Worm (Caenorhabditis elegans) whole organism, young adult: ENCODE data around the gene math-38.

Experiments used
- C17E4.6 ChIP-seq: fragments of 200-800 bp; sonication (Bioruptor generic); IDR thresholded peaks from 2 replicates; pipeline ENCODE4 v1.3.6; 2022; ENCODE audit warnings: missing genetic modification reagents, missing genetic modification characterization, missing compliant biosample characterization
- F33H1.4 ChIP-seq: fragments of 200-800 bp; sonication (Bioruptor generic); IDR thresholded peaks from 2 replicates; pipeline ENCODE4 v1.3.6; 2022; ENCODE audit warnings: missing genetic modification reagents, missing genetic modification characterization, missing compliant biosample characterization
- K12H6.12 ChIP-seq: fragments of 200-800 bp; sonication (Bioruptor generic); optimal IDR thresholded peaks from 2 replicates; lab custom pipeline; 2018; ENCODE audit warnings: mild to moderate bottlenecking, missing genetic modification characterization, missing compliant biosample characterization
- Y53F4B.3 ChIP-seq: fragments of 200-800 bp; sonication (Bioruptor generic); IDR thresholded peaks from 2 replicates; pipeline ENCODE4 v1.3.6; 2022; ENCODE audit warnings: missing genetic modification reagents, missing genetic modification characterization, missing compliant biosample characterization
- ZK185.1 ChIP-seq: sonication (generic microtip); optimal IDR thresholded peaks from 2 replicates; lab custom pipeline; 2016; ENCODE audit warnings: mild to moderate bottlenecking, missing genetic modification characterization, missing compliant biosample characterization; ENCODE audit not compliant: poor library complexity, severe bottlenecking
- atf-7 ChIP-seq: sonication (generic microtip); optimal IDR thresholded peaks from 2 replicates; lab custom pipeline; 2017; ENCODE audit warnings: mild to moderate bottlenecking, missing genetic modification characterization, missing compliant biosample characterization
- attf-3 ChIP-seq: fragments of 200-800 bp; sonication (Bioruptor generic); conservative IDR thresholded peaks from 2 replicates; pipeline ENCODE4 v1.3.6; 2022; ENCODE audit warnings: missing genetic modification reagents, missing genetic modification characterization, missing compliant biosample characterization
- bed-2 ChIP-seq: fragments of 200-800 bp; sonication (Bioruptor generic); IDR thresholded peaks from 2 replicates; pipeline ENCODE4 v1.3.6; 2022; ENCODE audit warnings: missing genetic modification reagents, missing genetic modification characterization, missing compliant biosample characterization
- cebp-1 ChIP-seq, 2 experiments: fragments of 200-800 bp in 1 of 2; sonication (Bioruptor generic) in 1 of 2; sonication (generic microtip) in 1 of 2; IDR thresholded peaks in 1 of 2; optimal IDR thresholded peaks in 1 of 2; 2 replicates each; pipeline versions ENCODE4 v1.3.6 to Lab custom; 2017 to 2022; ENCODE audit warnings: missing compliant biosample characterization in 2 of 2, missing genetic modification characterization in 2 of 2, mild to moderate bottlenecking in 1 of 2, missing genetic modification reagents in 1 of 2, moderate library complexity in 1 of 2
- ceh-27 ChIP-seq: fragments of 200-800 bp; sonication (Bioruptor generic); optimal IDR thresholded peaks from 2 replicates; lab custom pipeline; 2018; ENCODE audit warnings: mild to moderate bottlenecking, missing genetic modification characterization, moderate library complexity, missing compliant biosample characterization
- chd-7 ChIP-seq: sonication (generic microtip); optimal IDR thresholded peaks from 2 replicates; lab custom pipeline; 2016; ENCODE audit warnings: mild to moderate bottlenecking, missing genetic modification characterization, moderate library complexity, missing compliant biosample characterization
- die-1 ChIP-seq: sonication (generic microtip); optimal IDR thresholded peaks from 2 replicates; lab custom pipeline; 2016; ENCODE audit warnings: missing genotype, mild to moderate bottlenecking, missing genetic modification characterization, missing compliant biosample characterization
- dpl-1 ChIP-seq: fragments of 150-350 bp; optimal IDR thresholded peaks from 2 replicates; lab custom pipeline; 2014; ENCODE audit warnings: missing biosample characterization, missing genetic modification reagents, missing genetic modification characterization
- him-1 ChIP-seq: sonication (generic microtip); optimal IDR thresholded peaks from 2 replicates; lab custom pipeline; 2016; ENCODE audit warnings: missing genotype, missing genetic modification reagents, missing genetic modification characterization, missing compliant biosample characterization
- hlh-26 ChIP-seq: fragments of 200-800 bp; sonication (Bioruptor generic); conservative IDR thresholded peaks from 2 replicates; pipeline ENCODE4 v1.3.6; 2022; ENCODE audit warnings: missing genetic modification reagents, missing genetic modification characterization, missing compliant biosample characterization
- hmg-1.2 ChIP-seq: fragments of 200-800 bp; sonication (Bioruptor generic); IDR thresholded peaks from 2 replicates; pipeline ENCODE4 v1.3.6; 2022; ENCODE audit warnings: missing genetic modification reagents, missing genetic modification characterization, missing compliant biosample characterization
- let-526 ChIP-seq: fragments of 200-800 bp; sonication (Bioruptor generic); IDR thresholded peaks from 2 replicates; pipeline ENCODE4 v1.3.6; 2022; ENCODE audit warnings: missing genetic modification reagents, missing genetic modification characterization, missing compliant biosample characterization
- let-607 ChIP-seq, 2 experiments: fragments of 200-800 bp in 1 of 2; sonication (Bioruptor generic) in 1 of 2; sonication (generic microtip) in 1 of 2; optimal IDR thresholded peaks; 2 replicates each; lab custom pipeline; 2016 to 2018; ENCODE audit warnings: mild to moderate bottlenecking in 2 of 2, missing compliant biosample characterization in 2 of 2, missing genetic modification characterization in 2 of 2, moderate library complexity in 2 of 2, missing genotype in 1 of 2
- lin-35 ChIP-seq, 3 experiments: fragments of 150-350 bp in 2 of 3; sonication (generic microtip) in 1 of 3; optimal IDR thresholded peaks; 2 replicates each; lab custom pipeline; 2014 to 2018; ENCODE audit warnings: missing biosample characterization in 3 of 3, missing genetic modification characterization in 3 of 3, missing genetic modification reagents in 3 of 3
- lin-54 ChIP-seq: fragments of 200-800 bp; sonication (Bioruptor generic); optimal IDR thresholded peaks from 2 replicates; lab custom pipeline; 2018; ENCODE audit warnings: mild to moderate bottlenecking, missing genetic modification characterization, missing compliant biosample characterization
- madf-10 ChIP-seq: sonication (generic microtip); optimal IDR thresholded peaks from 2 replicates; lab custom pipeline; 2016; ENCODE audit warnings: mild to moderate bottlenecking, missing genetic modification characterization, missing compliant biosample characterization
- madf-8 ChIP-seq: fragments of 200-800 bp; sonication (Bioruptor generic); conservative IDR thresholded peaks from 2 replicates; pipeline ENCODE4 v1.3.6; 2022; ENCODE audit warnings: missing genetic modification reagents, missing genetic modification characterization, missing compliant biosample characterization
- nhr-27 ChIP-seq: fragments of 200-800 bp; sonication (Bioruptor generic); optimal IDR thresholded peaks from 2 replicates; lab custom pipeline; 2018; ENCODE audit warnings: mild to moderate bottlenecking, missing genetic modification characterization, moderate library complexity, missing compliant biosample characterization
- rec-8 ChIP-seq, 2 experiments: sonication (generic microtip); optimal IDR thresholded peaks; 2 replicates each; lab custom pipeline; 2016; ENCODE audit warnings: mild to moderate bottlenecking in 2 of 2, missing genetic modification characterization in 2 of 2, missing genetic modification reagents in 2 of 2, missing genotype in 2 of 2, missing biosample characterization in 1 of 2, missing compliant biosample characterization in 1 of 2, moderate library complexity in 1 of 2
- rpc-1 ChIP-seq, 2 experiments: fragments of 150-350 bp in 1 of 2; sonication (generic microtip) in 1 of 2; optimal IDR thresholded peaks; 2 replicates each; lab custom pipeline; 2014 to 2018; ENCODE audit warnings: missing biosample characterization in 1 of 2, missing genetic modification characterization in 1 of 2, missing genetic modification reagents in 1 of 2, missing genotype in 1 of 2
- sdz-38 ChIP-seq: sonication (generic microtip); optimal IDR thresholded peaks from 2 replicates; lab custom pipeline; 2016; ENCODE audit warnings: missing genotype, missing genetic modification characterization, missing compliant biosample characterization
- snpc-4 ChIP-seq, 5 experiments: fragments of 150-350 bp in 1 of 5; sonication (generic microtip) in 4 of 5; optimal IDR thresholded peaks; 2 replicates each; lab custom pipeline; 2014 to 2018; ENCODE audit warnings: missing genetic modification characterization in 5 of 5, missing biosample characterization in 3 of 5, antibody characterized with exemption in 2 of 5, mild to moderate bottlenecking in 2 of 5, missing compliant biosample characterization in 2 of 5, missing genotype in 2 of 5, moderate library complexity in 2 of 5, missing genetic modification reagents in 1 of 5
- tbx-9 ChIP-seq: sonication (generic microtip); optimal IDR thresholded peaks from 2 replicates; lab custom pipeline; 2016; ENCODE audit warnings: borderline replicate concordance, missing genetic modification characterization, inconsistent platforms, missing compliant biosample characterization
- ztf-28 ChIP-seq: fragments of 200-800 bp; sonication (Bioruptor generic); IDR thresholded peaks from 2 replicates; pipeline ENCODE4 v1.3.6; 2022; ENCODE audit warnings: missing genetic modification reagents, missing genetic modification characterization, missing compliant biosample characterization
- ztf-6 ChIP-seq: fragments of 200-800 bp; sonication (Bioruptor generic); IDR thresholded peaks from 2 replicates; pipeline ENCODE4 v1.3.6; 2022; ENCODE audit warnings: missing genetic modification reagents, missing genetic modification characterization, missing compliant biosample characterization

math-38 gene

DNA sequence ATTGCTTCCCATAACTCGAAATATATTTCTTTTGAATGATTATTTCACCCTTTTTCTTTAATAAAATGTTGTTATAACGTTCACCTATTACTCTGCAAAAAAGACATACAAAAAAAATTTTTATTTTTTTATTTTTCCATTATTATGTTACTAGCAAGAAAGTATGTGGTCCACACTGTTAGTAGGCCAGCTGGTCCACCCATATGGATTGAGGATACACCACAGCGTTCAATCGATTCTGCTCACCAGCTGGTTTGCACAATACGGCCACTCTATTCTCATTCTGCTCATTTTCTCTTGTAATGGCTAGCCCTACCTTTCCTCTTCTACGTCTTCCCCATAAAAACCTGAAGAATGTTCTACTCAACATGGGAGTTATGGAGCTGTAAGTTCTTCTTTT, 41.2 kb downstream of the math-38 start, which contains the start of gene fbxb-44:
Gene fbxb-44, plus strand, starts transcription at position 301 of the 400 bp plus-strand sequence.
- TF ChIP-seq lin-35 (GFP tag; optimal IDR thresholded peaks at IDR 0.05; lab: Kevin White, UChicago) (no peak), C17E4.6 (no peak), tbx-9 (no peak), madf-10 (tag; lab: Kevin White, UChicago) (no peak), nhr-27 (tag; lab: Kevin White, UChicago) (no peak), rec-8 (tag; optimal IDR thresholded peaks at IDR 0.05; lab: Kevin White, UChicago) (no peak), lin-54 (no peak), Y53F4B.3 (GFP tag; lab: Robert Waterston, UW) (no peak), hmg-1.2 (no peak), ztf-6 (no peak)

DNA sequence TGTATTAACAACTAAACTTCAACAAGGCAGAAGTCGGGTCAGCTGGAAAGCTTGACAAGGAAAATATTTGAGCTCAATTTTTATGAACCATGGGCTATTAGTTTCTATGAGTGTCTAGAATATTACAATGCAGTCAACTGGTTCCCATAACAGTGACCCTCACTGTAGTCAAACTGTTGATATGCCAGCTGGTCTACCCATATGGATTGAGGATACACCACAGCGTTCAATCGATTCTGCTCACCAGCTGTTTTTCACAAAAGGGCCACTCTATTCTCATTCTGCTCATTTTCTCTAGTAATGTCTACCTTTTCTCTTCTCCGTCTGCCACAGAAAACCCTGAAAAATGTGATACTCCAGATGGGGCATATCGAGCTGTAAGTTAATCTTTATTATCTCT, 42.5 kb downstream of the math-38 start, which contains the start of gene fbxb-42:
Gene fbxb-42, plus strand, starts transcription at position 301 of the 400 bp plus-strand sequence.
- TF ChIP-seq ceh-27 (GFP tag; lab: Kevin White, UChicago) (no peak), atf-7 (tag; lab: Kevin White, UChicago) (no peak), cebp-1 (GFP tag; IDR thresholded peaks at IDR 0.05; lab: Robert Waterston, UW) (no peak), cebp-1 (tag; optimal IDR thresholded peaks at IDR 0.05; lab: Kevin White, UChicago) (no peak), him-1 (tag; lab: Kevin White, UChicago) (no peak), chd-7 (no peak)
- TF ChIP-seq, all 124 proteins: peak for 0

DNA sequence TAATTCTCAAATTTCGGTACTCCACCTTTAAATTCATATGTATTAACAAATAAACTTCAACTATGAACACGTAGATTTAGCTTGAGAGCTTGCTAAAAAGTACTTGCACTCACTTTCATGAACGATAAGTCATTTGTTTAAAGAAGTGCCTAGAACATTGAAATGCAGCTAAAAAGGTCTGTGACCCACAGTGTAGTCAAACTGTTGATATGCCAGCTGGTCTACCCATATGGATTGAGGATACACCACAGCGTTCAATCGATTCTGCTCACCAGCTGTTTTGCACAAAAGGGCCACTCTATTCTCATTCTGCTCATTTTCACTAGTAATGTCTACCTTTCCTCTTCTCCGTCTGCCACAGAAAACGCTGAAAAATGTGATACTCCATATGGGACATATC, 43.9 kb downstream of the math-38 start, which contains the start of gene fbxb-43:
Gene fbxb-43, plus strand, starts transcription at position 301 of the 400 bp plus-strand sequence.
- TF ChIP-seq madf-8 = no peak
- TF ChIP-seq ZK185.1 = no peak
- no peak for TF ChIP-seq F33H1.4 (GFP tag; lab: Robert Waterston, UW)
- no peak for TF ChIP-seq hlh-26
- no peak for TF ChIP-seq let-607 (tag; optimal IDR thresholded peaks at IDR 0.05; lab: Kevin White, UChicago)
- TF ChIP-seq ztf-28 = no peak
- no peak for TF ChIP-seq K12H6.12 (tag; lab: Kevin White, UChicago)
- no peak for TF ChIP-seq sdz-38 (tag; lab: Kevin White, UChicago)
- no peak for TF ChIP-seq bed-2 (GFP tag; lab: Robert Waterston, UW)
- TF ChIP-seq rpc-1 (optimal IDR thresholded peaks at IDR 0.05; lab: Kevin White, UChicago) = no peak
- no peak for TF ChIP-seq rpc-1 (tag; optimal IDR thresholded peaks at IDR 0.05; lab: Kevin White, UChicago)
- TF ChIP-seq let-526 (GFP tag; lab: Robert Waterston, UW) = no peak
- no peak for TF ChIP-seq dpl-1 (GFP tag; lab: Kevin White, UChicago)
- TF ChIP-seq cebp-1 (GFP tag; IDR thresholded peaks at IDR 0.05; lab: Robert Waterston, UW) = no peak
- no peak for TF ChIP-seq cebp-1 (tag; optimal IDR thresholded peaks at IDR 0.05; lab: Kevin White, UChicago)
- TF ChIP-seq die-1 (tag; lab: Kevin White, UChicago) = no peak
- no peak for TF ChIP-seq tbx-9
- TF ChIP-seq snpc-4 (GFP tag; optimal IDR thresholded peaks at IDR 0.05; lab: Kevin White, UChicago) = no peak
- no peak for TF ChIP-seq snpc-4 (tag; optimal IDR thresholded peaks at IDR 0.05; lab: Kevin White, UChicago)

DNA sequence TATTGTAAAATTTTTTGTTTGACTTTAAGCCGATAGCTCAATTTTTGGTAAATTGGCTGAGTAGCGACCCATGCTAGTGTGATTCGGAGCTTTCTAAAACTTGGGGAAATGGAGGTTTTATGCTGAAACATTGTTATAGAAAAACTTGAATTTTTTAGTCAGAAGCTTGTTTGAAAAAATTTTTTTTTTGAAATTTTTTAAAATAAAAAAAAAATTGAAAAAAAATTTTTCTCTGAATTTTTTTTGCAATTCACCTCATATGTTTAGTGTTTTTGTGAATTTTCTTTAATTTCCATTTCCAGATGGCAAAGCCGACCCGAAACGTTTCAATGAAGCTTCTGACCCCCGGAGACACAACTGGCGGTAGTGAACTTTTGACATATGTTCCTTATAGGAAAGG, 50.7 kb downstream of the math-38 start, which contains the start of gene Y51H7BR.4:
Gene Y51H7BR.4, plus strand, starts transcription at position 301 of the 400 bp plus-strand sequence.
- TF ChIP-seq attf-3 (GFP tag; lab: Robert Waterston, UW) (no peak), die-1 (tag; lab: Kevin White, UChicago) (no peak)
